Fruit fly (Drosophila melanogaster) whole organism, adult: ENCODE results near the gene CG3597.

ENCODE experiments used
- CG5204 ChIP-seq: fragments of 200-800 bp; sonication (Bioruptor generic); optimal IDR thresholded peaks from 2 replicates; lab custom pipeline; 2016; ENCODE audit warnings: missing biosample characterization, missing genetic modification characterization
- CG7101 ChIP-seq: fragments of 200-800 bp; sonication (Bioruptor generic); optimal IDR thresholded peaks from 2 replicates; lab custom pipeline; 2018; ENCODE audit warnings: missing biosample characterization, mild to moderate bottlenecking, missing genetic modification characterization, moderate library complexity
- bab1 ChIP-seq: fragments of 200-800 bp; sonication (Bioruptor generic); optimal IDR thresholded peaks from 3 replicates; lab custom pipeline; 2019; ENCODE audit warnings: missing biosample characterization, mild to moderate bottlenecking, missing genetic modification characterization, moderate library complexity
- pad ChIP-seq: fragments of 200-800 bp; sonication (Bioruptor generic); optimal IDR thresholded peaks from 3 replicates; lab custom pipeline; 2017; ENCODE audit warnings: missing biosample characterization, missing genetic modification characterization, mild to moderate bottlenecking, moderate library complexity, missing genetic modification reagents
- tj ChIP-seq: fragments of 200-800 bp; sonication (Bioruptor generic); optimal IDR thresholded peaks from 3 replicates; lab custom pipeline; 2017; ENCODE audit warnings: missing biosample characterization, mild to moderate bottlenecking, missing genetic modification characterization, moderate library complexity

- TF ChIP-seq tj (GFP tag; lab: Kevin White, UChicago) (no peak), pad (GFP tag; lab: Kevin White, UChicago) (no peak), CG7101 (tag; lab: Kevin White, UChicago) (no peak), bab1 (GFP tag; lab: Kevin White, UChicago) (no peak), CG5204 (GFP tag; lab: Kevin White, UChicago) (no peak)
Observed at dm6 chr2L:2385692-2386091, 14.4 kb upstream of the CG3597 start, which contains the start of gene CG3557.
